Worm (Caenorhabditis elegans) whole organism, L1 larva: Measurements from ENCODE around the gene pgp-10.

Source experiments
- C04F5.9 ChIP-seq: sonication (generic microtip); optimal IDR thresholded peaks from 2 replicates; lab custom pipeline; 2016; ENCODE audit warnings: missing genetic modification characterization, missing compliant biosample characterization
- C16A3.4 ChIP-seq: fragments of 150-350 bp; optimal IDR thresholded peaks from 2 replicates; lab custom pipeline; 2014; ENCODE audit warnings: missing biosample characterization, missing genetic modification characterization
- alr-1 ChIP-seq: fragments of 200-800 bp; sonication (Bioruptor generic); optimal IDR thresholded peaks from 2 replicates; lab custom pipeline; 2018; ENCODE audit warnings: borderline replicate concordance, mild to moderate bottlenecking, missing genetic modification characterization, missing compliant biosample characterization
- aly-2 ChIP-seq: fragments of 150-350 bp; optimal IDR thresholded peaks from 2 replicates; lab custom pipeline; 2014; ENCODE audit warnings: missing biosample characterization, missing genetic modification characterization
- ama-1 ChIP-seq: fragments of 150-350 bp; optimal IDR thresholded peaks from 2 replicates; lab custom pipeline; 2014
- blmp-1 ChIP-seq: fragments of 150-350 bp; optimal IDR thresholded peaks from 2 replicates; lab custom pipeline; 2014; ENCODE audit warnings: missing biosample characterization, missing genetic modification characterization
- ceh-82 ChIP-seq, 3 experiments: fragments of 150-350 bp in 1 of 3; sonication (generic microtip) in 2 of 3; optimal IDR thresholded peaks; 2 replicates each; lab custom pipeline; 2014 to 2017; ENCODE audit warnings: missing biosample characterization in 3 of 3, missing genetic modification characterization in 3 of 3
- dpl-1 ChIP-seq, 3 experiments: fragments of 150-350 bp in 2 of 3; sonication (generic microtip) in 1 of 3; optimal IDR thresholded peaks; 2 replicates each; lab custom pipeline; 2014 to 2017; ENCODE audit warnings: missing biosample characterization in 3 of 3, missing genetic modification characterization in 3 of 3, missing genetic modification reagents in 3 of 3
- dsc-1 ChIP-seq: sonication (generic microtip); optimal IDR thresholded peaks from 2 replicates; lab custom pipeline; 2016; ENCODE audit warnings: mild to moderate bottlenecking, missing genetic modification characterization, missing compliant biosample characterization
- efl-1 ChIP-seq, 4 experiments: fragments of 150-350 bp; optimal IDR thresholded peaks in 3 of 4; peaks in 1 of 4; 1 replicate in 1 of 4; 2 replicates in 3 of 4; lab custom pipeline; 2014; ENCODE audit warnings: missing biosample characterization in 2 of 4, missing genetic modification characterization in 2 of 4, missing genetic modification reagents in 2 of 4
- egl-27 ChIP-seq, 2 experiments: fragments of 150-350 bp in 1 of 2; sonication (generic microtip); optimal IDR thresholded peaks; 3 replicates each; lab custom pipeline; 2017 to 2018; ENCODE audit warnings: missing biosample characterization in 2 of 2, missing genetic modification characterization in 2 of 2, missing genetic modification reagents in 2 of 2
- elt-2 ChIP-seq: sonication (generic microtip); optimal IDR thresholded peaks from 2 replicates; lab custom pipeline; 2016; ENCODE audit warnings: missing genetic modification characterization, mild to moderate bottlenecking, inconsistent platforms, missing compliant biosample characterization, missing genetic modification reagents
- elt-3 ChIP-seq, 6 experiments: fragments of 150-350 bp in 1 of 6; sonication (generic microtip); optimal IDR thresholded peaks; 2 replicates each; lab custom pipeline; 2017 to 2018; ENCODE audit warnings: missing biosample characterization in 6 of 6, missing genetic modification characterization in 6 of 6, inconsistent platforms in 1 of 6
- ets-5 ChIP-seq: fragments of 200-800 bp; sonication (Bioruptor generic); IDR thresholded peaks from 2 replicates; pipeline ENCODE4 v1.3.6; 2022; ENCODE audit warnings: missing genetic modification characterization, missing compliant biosample characterization
- fkh-10 ChIP-seq: sonication (generic microtip); optimal IDR thresholded peaks from 2 replicates; lab custom pipeline; 2017; ENCODE audit warnings: missing biosample characterization, missing genetic modification reagents, missing genetic modification characterization
- fos-1 ChIP-seq: fragments of 150-350 bp; optimal IDR thresholded peaks from 2 replicates; lab custom pipeline; 2014; ENCODE audit warnings: missing biosample characterization, missing genetic modification characterization
- hlh-17 ChIP-seq: fragments of 200-800 bp; sonication (Bioruptor generic); optimal IDR thresholded peaks from 2 replicates; lab custom pipeline; 2018; ENCODE audit warnings: missing genetic modification characterization, mild to moderate bottlenecking, missing compliant biosample characterization, moderate library complexity, borderline replicate concordance
- hpl-2 ChIP-seq: fragments of 150-350 bp; optimal IDR thresholded peaks from 2 replicates; lab custom pipeline; 2014; ENCODE audit warnings: missing biosample characterization, missing genetic modification reagents, missing genetic modification characterization
- irx-1 ChIP-seq: sonication (generic microtip); optimal IDR thresholded peaks from 2 replicates; lab custom pipeline; 2016; ENCODE audit warnings: missing genetic modification characterization, missing compliant biosample characterization
- isw-1 ChIP-seq: fragments of 200-800 bp; sonication (Bioruptor generic); IDR thresholded peaks from 2 replicates; pipeline ENCODE4 v1.3.6; 2022; ENCODE audit warnings: missing genetic modification characterization, missing compliant biosample characterization
- jun-1 ChIP-seq: fragments of 150-350 bp; optimal IDR thresholded peaks from 2 replicates; lab custom pipeline; 2014; ENCODE audit warnings: missing biosample characterization, missing genetic modification reagents, missing genetic modification characterization
- lin-13 ChIP-seq: fragments of 150-350 bp; optimal IDR thresholded peaks from 2 replicates; lab custom pipeline; 2014; ENCODE audit warnings: missing biosample characterization, missing genetic modification reagents, missing genetic modification characterization
- lin-14 ChIP-seq: fragments of 200-800 bp; sonication (Bioruptor generic); optimal IDR thresholded peaks from 2 replicates; lab custom pipeline; 2018; ENCODE audit warnings: mild to moderate bottlenecking, missing genetic modification characterization, moderate library complexity, missing compliant biosample characterization
- lin-35 ChIP-seq, 2 experiments: fragments of 150-350 bp; optimal IDR thresholded peaks; 2 replicates each; lab custom pipeline; 2014; ENCODE audit warnings: missing biosample characterization in 2 of 2, missing genetic modification characterization in 2 of 2, missing genetic modification reagents in 2 of 2
- mdl-1 ChIP-seq, 2 experiments: fragments of 150-350 bp; optimal IDR thresholded peaks; 2 replicates each; lab custom pipeline; 2014 to 2017; ENCODE audit warnings: missing biosample characterization in 2 of 2, missing genetic modification characterization in 2 of 2, inconsistent platforms in 1 of 2
- mep-1 ChIP-seq: fragments of 150-350 bp; optimal IDR thresholded peaks from 2 replicates; lab custom pipeline; 2014; ENCODE audit warnings: missing biosample characterization, missing genetic modification characterization
- nhr-12 ChIP-seq: sonication (generic microtip); optimal IDR thresholded peaks from 2 replicates; lab custom pipeline; 2017; ENCODE audit warnings: missing biosample characterization, missing genetic modification characterization
- nhr-19 ChIP-seq: fragments of 200-800 bp; sonication (Bioruptor generic); conservative IDR thresholded peaks from 2 replicates; pipeline ENCODE4 v1.3.6; 2022; ENCODE audit warnings: missing genetic modification characterization, missing compliant biosample characterization
- nhr-20 ChIP-seq: sonication (generic microtip); optimal IDR thresholded peaks from 2 replicates; lab custom pipeline; 2016; ENCODE audit warnings: mild to moderate bottlenecking, missing genetic modification characterization, missing compliant biosample characterization
- nhr-28 ChIP-seq: fragments of 150-350 bp; optimal IDR thresholded peaks from 2 replicates; lab custom pipeline; 2014; ENCODE audit warnings: missing biosample characterization, missing genetic modification characterization
- nhr-47 ChIP-seq: sonication (generic microtip); optimal IDR thresholded peaks from 2 replicates; lab custom pipeline; 2016; ENCODE audit warnings: mild to moderate bottlenecking, missing genetic modification characterization, moderate library complexity, missing compliant biosample characterization
- nhr-71 ChIP-seq: sonication (generic microtip); optimal IDR thresholded peaks from 2 replicates; lab custom pipeline; 2016; ENCODE audit warnings: mild to moderate bottlenecking, missing genetic modification characterization, moderate library complexity, missing compliant biosample characterization
- nhr-77 ChIP-seq: fragments of 150-350 bp; optimal IDR thresholded peaks from 2 replicates; lab custom pipeline; 2014; ENCODE audit warnings: missing biosample characterization, missing genetic modification characterization
- nhr-84 ChIP-seq: sonication (generic microtip); optimal IDR thresholded peaks from 2 replicates; lab custom pipeline; 2017; ENCODE audit warnings: missing biosample characterization, missing genetic modification characterization
- nhr-90 ChIP-seq: sonication (generic microtip); optimal IDR thresholded peaks from 2 replicates; lab custom pipeline; 2016; ENCODE audit warnings: mild to moderate bottlenecking, missing genetic modification characterization, missing compliant biosample characterization; ENCODE audit not compliant: poor library complexity
- pax-3 ChIP-seq: fragments of 200-800 bp; sonication (Bioruptor generic); optimal IDR thresholded peaks from 2 replicates; lab custom pipeline; 2018; ENCODE audit warnings: mild to moderate bottlenecking, missing genetic modification characterization, moderate library complexity, missing compliant biosample characterization
- rnt-1 ChIP-seq: sonication (generic microtip); optimal IDR thresholded peaks from 2 replicates; lab custom pipeline; 2016; ENCODE audit warnings: mild to moderate bottlenecking, missing genetic modification characterization, moderate library complexity, missing compliant biosample characterization
- snu-23 ChIP-seq: sonication (generic microtip); optimal IDR thresholded peaks from 2 replicates; lab custom pipeline; 2016; ENCODE audit warnings: missing genetic modification characterization, missing compliant biosample characterization
- unc-30 ChIP-seq: sonication (generic microtip); optimal IDR thresholded peaks from 2 replicates; lab custom pipeline; 2017; ENCODE audit warnings: missing biosample characterization, missing genetic modification characterization
- unc-62 ChIP-seq: fragments of 150-350 bp; optimal IDR thresholded peaks from 2 replicates; lab custom pipeline; 2014; ENCODE audit warnings: missing biosample characterization, missing genetic modification reagents, missing genetic modification characterization

pgp-10 gene

ce11 chrX:7193894-7194614 is 35.2 kb downstream of the pgp-10 start, which contains the start of gene dnj-7 (continued):
- TF ChIP-seq lin-14 (GFP tag; lab: Kevin White, UChicago) (peak; percentile 81), hlh-17 (GFP tag; lab: Kevin White, UChicago) (no peak), dpl-1 (GFP tag; optimal IDR thresholded peaks at IDR 0.05; lab: Kevin White, UChicago) (peak in 1 of 3 experiments; percentile 23), egl-27 (tag; optimal IDR thresholded peaks at IDR 0.05; lab: Kevin White, UChicago) (no peak), nhr-90 (tag; lab: Kevin White, UChicago) (peak; percentile 33), efl-1 (optimal IDR thresholded peaks at IDR 0.05; lab: Kevin White, UChicago) (no peak), efl-1 (GFP tag; optimal IDR thresholded peaks at IDR 0.05 in 1 of 2; lab: Kevin White, UChicago) (peak; percentile 10 to 90), pax-3 (tag; lab: Kevin White, UChicago) (no peak), mep-1 (peak; percentile 69), dsc-1 (peak; percentile 13), unc-30 (no peak), hpl-2 (GFP tag; lab: Kevin White, UChicago) (no peak), aly-2 (tag; lab: Kevin White, UChicago) (no peak), ets-5 (no peak), ceh-82 (tag; optimal IDR thresholded peaks at IDR 0.05; lab: Kevin White, UChicago) (no peak), isw-1 (GFP tag; lab: Robert Waterston, UW) (no peak), nhr-77 (tag; lab: Kevin White, UChicago) (no peak), blmp-1 (tag; lab: Kevin White, UChicago) (peak; percentile 39), irx-1 (tag; lab: Kevin White, UChicago) (peak; percentile 10), unc-62 (GFP tag; lab: Kevin White, UChicago) (no peak), nhr-28 (tag; lab: Kevin White, UChicago) (no peak), snu-23 (peak; percentile 69), nhr-84 (tag; lab: Kevin White, UChicago) (no peak), fkh-10 (GFP tag; lab: Kevin White, UChicago) (no peak), ama-1 (lab: Kevin White, UChicago) (no peak), fos-1 (tag; lab: Kevin White, UChicago) (no peak), alr-1 (tag; lab: Kevin White, UChicago) (no peak), lin-13 (GFP tag; lab: Kevin White, UChicago) (no peak), mdl-1 (tag; optimal IDR thresholded peaks at IDR 0.05; lab: Kevin White, UChicago) (no peak), elt-3 (tag; optimal IDR thresholded peaks at IDR 0.05; lab: Kevin White, UChicago) (peak in 2 of 6 experiments; percentile 54 to 79), C04F5.9 (tag; lab: Kevin White, UChicago) (no peak), C16A3.4 (peak; percentile 37), jun-1 (no peak)

ce11 chrX:7199831-7200414 is 41.1 kb downstream of the pgp-10 start, which contains the start of gene C55B6.1:
Gene C55B6.1, plus strand, starts transcription at chrX:7200364.
- TF ChIP-seq fkh-10 (GFP tag; lab: Kevin White, UChicago), result no peak
- TF ChIP-seq unc-62 (GFP tag; lab: Kevin White, UChicago), result no peak
- TF ChIP-seq hlh-17 (GFP tag; lab: Kevin White, UChicago), result no peak
- TF ChIP-seq egl-27 (tag; optimal IDR thresholded peaks at IDR 0.05; lab: Kevin White, UChicago), result no peak
- TF ChIP-seq nhr-12, result no peak

ce11 chrX:7200475-7200874 is 41.6 kb downstream of the pgp-10 start:
- TF ChIP-seq rnt-1 (tag; lab: Kevin White, UChicago) (peak; percentile 13), nhr-19 (GFP tag; lab: Robert Waterston, UW) (peak; percentile 30), pax-3 (tag; lab: Kevin White, UChicago) (no peak), elt-2 (tag; lab: Kevin White, UChicago) (peak; percentile 93), lin-35 (GFP tag; optimal IDR thresholded peaks at IDR 0.05; lab: Kevin White, UChicago) (peak in 1 of 2 experiments; percentile 30), C04F5.9 (tag; lab: Kevin White, UChicago) (no peak), mdl-1 (tag; optimal IDR thresholded peaks at IDR 0.05; lab: Kevin White, UChicago) (peak in 1 of 2 experiments; percentile 13), nhr-90 (tag; lab: Kevin White, UChicago) (no peak), nhr-20 (tag; lab: Kevin White, UChicago) (peak; percentile 6), efl-1 (optimal IDR thresholded peaks at IDR 0.05; lab: Kevin White, UChicago) (no peak), efl-1 (GFP tag; optimal IDR thresholded peaks at IDR 0.05 in 1 of 2; lab: Kevin White, UChicago) (no peak), nhr-47 (no peak), nhr-71 (tag; lab: Kevin White, UChicago) (peak; percentile 46)
